Worm (Caenorhabditis elegans): ENCODE results near the gene F01G10.10.

F01G10.10 gene

DNA sequence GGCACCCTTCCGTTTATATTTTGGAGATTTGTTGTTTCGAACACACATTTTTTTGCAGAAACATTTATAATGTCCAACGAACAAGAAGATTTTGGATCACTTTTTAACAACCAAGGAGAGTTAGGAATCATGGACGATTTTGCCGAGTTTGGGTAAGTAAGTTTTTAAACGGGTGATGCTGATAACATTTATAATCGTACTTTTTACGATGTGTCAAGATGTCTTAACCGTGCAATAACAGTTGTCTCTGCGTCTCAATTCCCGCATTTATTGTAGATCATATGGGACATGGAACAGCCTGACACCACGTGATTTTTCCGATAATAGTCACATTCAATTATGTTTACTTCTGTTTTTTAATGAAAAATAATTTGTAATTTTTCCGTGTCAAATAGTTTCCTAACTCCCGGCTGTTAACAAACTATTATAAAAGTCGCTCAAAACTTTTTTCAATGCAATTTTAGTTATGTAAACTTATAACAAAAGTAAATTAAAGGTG, 4.7 kb downstream of the F01G10.10 start, which contains the start of gene daf-14:
TSS of gene daf-14 (plus strand) at position 51 of the 499 bp plus-strand sequence.
- peak; percentile 21 for TF ChIP-seq gmeb-1 (tag; optimal IDR thresholded peaks at IDR 0.05)
- no peak for TF ChIP-seq ceh-82 (tag; optimal IDR thresholded peaks at IDR 0.05)
- peak; percentile 60 for TF ChIP-seq crh-2 (tag; optimal IDR thresholded peaks at IDR 0.05)
- peak; percentile 61 for TF ChIP-seq sma-3 (GFP tag; optimal IDR thresholded peaks at IDR 0.05)
- TF ChIP-seq Y55F3AM.14 (GFP tag; optimal IDR thresholded peaks at IDR 0.05): no peak
- TF ChIP-seq sma-9 (GFP tag; optimal IDR thresholded peaks at IDR 0.05): peak; percentile 81
- TF ChIP-seq sma-9 (tag; optimal IDR thresholded peaks at IDR 0.05): no peak
- TF ChIP-seq nhr-23 (tag; optimal IDR thresholded peaks at IDR 0.05): no peak

DNA sequence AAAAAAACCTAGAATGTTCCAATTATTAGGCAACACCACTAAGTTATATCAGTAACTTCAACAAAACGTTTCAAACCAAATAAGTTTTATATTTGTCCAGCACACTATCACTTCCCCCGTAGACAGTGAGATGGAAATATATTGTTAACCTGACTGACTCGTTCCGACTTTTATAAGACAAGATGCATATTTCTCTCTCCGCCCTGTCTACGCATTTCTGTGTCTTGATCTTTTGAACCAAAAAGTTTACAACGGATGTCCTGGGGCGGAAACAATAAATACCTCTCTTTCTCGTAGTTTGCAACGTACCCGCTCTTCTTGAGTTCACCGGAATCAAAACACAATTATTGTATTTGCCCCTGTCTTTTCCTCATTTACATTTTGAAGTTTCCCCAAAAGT, 5.3 kb downstream of the F01G10.10 start:
- TF ChIP-seq skn-1 (tag; optimal IDR thresholded peaks at IDR 0.05) (no peak), nhr-21 (tag; optimal IDR thresholded peaks at IDR 0.05) (peak; percentile 8), sma-9 (GFP tag; optimal IDR thresholded peaks at IDR 0.05) (peak; percentile 30), sma-9 (tag; optimal IDR thresholded peaks at IDR 0.05) (no peak), sma-3 (GFP tag; optimal IDR thresholded peaks at IDR 0.05) (no peak), snpc-4 (tag; optimal IDR thresholded peaks at IDR 0.05) (no peak), crh-2 (tag; optimal IDR thresholded peaks at IDR 0.05) (peak; percentile 24), lsy-2 (tag; optimal IDR thresholded peaks at IDR 0.05) (no peak), aly-2 (tag; optimal IDR thresholded peaks at IDR 0.05) (no peak), alr-1 (tag; optimal IDR thresholded peaks at IDR 0.05) (no peak), lin-13 (GFP tag; optimal IDR thresholded peaks at IDR 0.05) (no peak), mbf-1 (tag; optimal IDR thresholded peaks at IDR 0.05) (no peak), elt-3 (tag; optimal IDR thresholded peaks at IDR 0.05) (no peak), lin-39 (tag; optimal IDR thresholded peaks at IDR 0.05) (no peak), R02D3.7 (tag; optimal IDR thresholded peaks at IDR 0.05) (no peak), ztf-11 (tag; optimal IDR thresholded peaks at IDR 0.05) (no peak), fos-1 (tag; optimal IDR thresholded peaks at IDR 0.05) (no peak), blmp-1 (tag; optimal IDR thresholded peaks at IDR 0.05; ENCODE audit: insufficient read depth) (no peak), ama-1 (optimal IDR thresholded peaks at IDR 0.05) (no peak), unc-62 (GFP tag; optimal IDR thresholded peaks at IDR 0.05) (no peak)

ce11 chrIV:10251764-10252163, 5.8 kb downstream of the F01G10.10 start:
- TF ChIP-seq nhr-21 (tag; optimal IDR thresholded peaks at IDR 0.05): no peak

DNA sequence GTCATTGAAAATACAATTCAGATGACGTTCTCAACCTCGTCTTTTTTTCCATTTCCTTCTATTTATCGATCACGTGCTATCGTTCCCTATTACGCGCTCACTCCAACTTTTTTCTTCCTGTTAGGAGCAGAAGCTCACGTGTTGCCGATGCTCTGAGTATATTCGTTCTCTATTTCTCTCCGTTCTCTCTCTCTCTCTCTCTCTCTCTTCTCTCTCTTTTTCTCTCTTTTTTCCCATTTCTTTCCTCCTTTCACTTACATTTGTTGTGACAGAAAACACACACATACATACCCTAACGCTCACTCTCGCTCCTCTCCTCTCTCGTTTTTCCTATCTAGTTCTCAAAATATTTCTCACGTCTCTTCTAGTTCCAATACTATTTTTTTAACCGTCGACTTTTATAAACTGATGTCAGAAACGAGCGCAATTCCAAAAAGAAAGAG, 6.4 kb downstream of the F01G10.10 start:
- TF ChIP-seq ceh-16 (tag; optimal IDR thresholded peaks at IDR 0.05) (peak; percentile 5), ztf-4 (tag; optimal IDR thresholded peaks at IDR 0.05) (peak; percentile 69), unc-62 (GFP tag; optimal IDR thresholded peaks at IDR 0.05) (peak; percentile 73), snpc-4 (tag; optimal IDR thresholded peaks at IDR 0.05) (peak; percentile 32), nhr-21 (tag; optimal IDR thresholded peaks at IDR 0.05) (peak; percentile 83), ztf-1 (GFP tag; conservative IDR thresholded peaks at IDR 0.05) (no peak), nhr-10 (tag; optimal IDR thresholded peaks at IDR 0.05) (peak; percentile 12), blmp-1 (tag; optimal IDR thresholded peaks at IDR 0.05; ENCODE audit: insufficient read depth) (peak; percentile 92), unc-39 (tag; optimal IDR thresholded peaks at IDR 0.05) (no peak), nhr-129 (tag; optimal IDR thresholded peaks at IDR 0.05) (peak; percentile 96), alr-1 (tag; optimal IDR thresholded peaks at IDR 0.05) (no peak), ceh-82 (tag; optimal IDR thresholded peaks at IDR 0.05) (no peak), skn-1 (tag; optimal IDR thresholded peaks at IDR 0.05) (peak; percentile 69), ama-1 (optimal IDR thresholded peaks at IDR 0.05) (peak; percentile 38), nhr-23 (tag; optimal IDR thresholded peaks at IDR 0.05) (no peak), sma-9 (GFP tag; optimal IDR thresholded peaks at IDR 0.05) (peak; percentile 97), sma-9 (tag; optimal IDR thresholded peaks at IDR 0.05) (no peak), fos-1 (tag; optimal IDR thresholded peaks at IDR 0.05) (peak; percentile 81), lin-13 (GFP tag; optimal IDR thresholded peaks at IDR 0.05) (peak; percentile 56), aly-2 (tag; optimal IDR thresholded peaks at IDR 0.05) (no peak), dmd-4 (tag; optimal IDR thresholded peaks at IDR 0.05) (no peak), nhr-25 (tag; optimal IDR thresholded peaks at IDR 0.05) (peak; percentile 7), Y55F3AM.14 (GFP tag; optimal IDR thresholded peaks at IDR 0.05) (peak; percentile 52), nhr-12 (tag; optimal IDR thresholded peaks at IDR 0.05) (peak; percentile 33), nhr-237 (tag; optimal IDR thresholded peaks at IDR 0.05) (no peak), F13H6.1 (tag; optimal IDR thresholded peaks at IDR 0.05) (peak; percentile 96), elt-3 (tag; optimal IDR thresholded peaks at IDR 0.05) (no peak), sma-3 (GFP tag; optimal IDR thresholded peaks at IDR 0.05) (peak; percentile 87), R02D3.7 (tag; optimal IDR thresholded peaks at IDR 0.05) (no peak), nhr-6 (tag; optimal IDR thresholded peaks at IDR 0.05) (peak; percentile 93), mab-5 (tag; optimal IDR thresholded peaks at IDR 0.05) (peak; percentile 75), egl-27 (tag; optimal IDR thresholded peaks at IDR 0.05) (peak; percentile 89), ztf-11 (tag; optimal IDR thresholded peaks at IDR 0.05) (no peak), unc-55 (GFP tag; optimal IDR thresholded peaks at IDR 0.05) (peak; percentile 89), sem-4 (tag; optimal IDR thresholded peaks at IDR 0.05) (peak; percentile 81), lsy-2 (tag; optimal IDR thresholded peaks at IDR 0.05) (peak; percentile 65 to 92), nhr-11 (tag; optimal IDR thresholded peaks at IDR 0.05) (peak; percentile 31), gmeb-1 (tag; optimal IDR thresholded peaks at IDR 0.05) (peak; percentile 78), mdl-1 (tag; optimal IDR thresholded peaks at IDR 0.05) (peak; percentile 80 to 98), nhr-77 (tag; optimal IDR thresholded peaks at IDR 0.05) (no peak), C34F6.9 (tag; optimal IDR thresholded peaks at IDR 0.05) (peak; percentile 98)

Measured in whole organism, L2 larva.